Worm (Caenorhabditis elegans): ENCODE measurements around the gene C45B2.6.

Gene C45B2.6

ce11 chrX:6091967-6092366 is 39.3 kb downstream of the C45B2.6 start, which contains the start of gene hsp-3 (continued):
- TF ChIP-seq elt-4 (tag; optimal IDR thresholded peaks at IDR 0.05) = no peak
- TF ChIP-seq ceh-48 (tag; optimal IDR thresholded peaks at IDR 0.05) = no peak
- TF ChIP-seq K02D7.2 (tag; optimal IDR thresholded peaks at IDR 0.05) = no peak
- peak; percentile 75 for TF ChIP-seq rnt-1 (tag; optimal IDR thresholded peaks at IDR 0.05)
- TF ChIP-seq C08G9.2 (tag; optimal IDR thresholded peaks at IDR 0.05) = peak; percentile 28
- TF ChIP-seq fkh-6 (tag; optimal IDR thresholded peaks at IDR 0.05) = no peak
- peak; percentile 40 for TF ChIP-seq lim-6 (tag; optimal IDR thresholded peaks at IDR 0.05)
- TF ChIP-seq ceh-9 (tag; optimal IDR thresholded peaks at IDR 0.05) = no peak
- peak; percentile 85 for TF ChIP-seq pros-1 (tag; optimal IDR thresholded peaks at IDR 0.05)
- peak; percentile 81 for TF ChIP-seq ceh-22 (tag; optimal IDR thresholded peaks at IDR 0.05)
- TF ChIP-seq pqm-1 (tag; optimal IDR thresholded peaks at IDR 0.05) = peak; percentile 88
- TF ChIP-seq K09A11.1 (tag; optimal IDR thresholded peaks at IDR 0.05; ENCODE audit: insufficient read depth) = peak; percentile 37
- peak; percentile 52 for TF ChIP-seq pat-9 (tag; optimal IDR thresholded peaks at IDR 0.05)
- TF ChIP-seq nhr-232 (tag; optimal IDR thresholded peaks at IDR 0.05) = no peak
- TF ChIP-seq hlh-15 (tag; optimal IDR thresholded peaks at IDR 0.05) = no peak
- peak; percentile 12 for TF ChIP-seq sox-2 (GFP tag; IDR thresholded peaks at IDR 0.05)
- peak; percentile 94 for TF ChIP-seq tbx-2 (tag; optimal IDR thresholded peaks at IDR 0.05)
- no peak for TF ChIP-seq unc-3 (GFP tag; conservative IDR thresholded peaks at IDR 0.05)
- TF ChIP-seq unc-3 (tag; optimal IDR thresholded peaks at IDR 0.05) = no peak
- peak; percentile 86 for TF ChIP-seq sdc-2 (tag; optimal IDR thresholded peaks at IDR 0.05)
- TF ChIP-seq hlh-6 (tag; optimal IDR thresholded peaks at IDR 0.05) = peak; percentile 12
- no peak for TF ChIP-seq gmeb-2 (tag; optimal IDR thresholded peaks at IDR 0.05)
- TF ChIP-seq ceh-2 (tag; optimal IDR thresholded peaks at IDR 0.05) = peak; percentile 47
- no peak for TF ChIP-seq npax-4 (tag; optimal IDR thresholded peaks at IDR 0.05)
- peak; percentile 54 for TF ChIP-seq fax-1 (tag; optimal IDR thresholded peaks at IDR 0.05)
- TF ChIP-seq ama-1 (optimal IDR thresholded peaks at IDR 0.05) = no peak
- no peak for TF ChIP-seq pha-2 (tag; optimal IDR thresholded peaks at IDR 0.05)
- peak; percentile 54 for TF ChIP-seq hlh-8 (tag; optimal IDR thresholded peaks at IDR 0.05)
- no peak for TF ChIP-seq ceh-24 (tag; optimal IDR thresholded peaks at IDR 0.05)
- TF ChIP-seq ceh-18 (tag; optimal IDR thresholded peaks at IDR 0.05) = peak; percentile 79
- TF ChIP-seq ceh-14 (tag; optimal IDR thresholded peaks at IDR 0.05) = peak; percentile 67
- no peak for TF ChIP-seq madf-2 (tag; optimal IDR thresholded peaks at IDR 0.05)
- peak; percentile 69 for TF ChIP-seq ztf-16 (tag; optimal IDR thresholded peaks at IDR 0.05)
- TF ChIP-seq lin-11 (tag; optimal IDR thresholded peaks at IDR 0.05) = no peak
- peak; percentile 21 for TF ChIP-seq ahr-1 (tag; optimal IDR thresholded peaks at IDR 0.05)
- no peak for TF ChIP-seq ceh-45 (GFP tag; IDR thresholded peaks at IDR 0.05)
- TF ChIP-seq odd-2 (tag; optimal IDR thresholded peaks at IDR 0.05) = no peak
- TF ChIP-seq fkh-10 (GFP tag; optimal IDR thresholded peaks at IDR 0.05) = no peak
- peak; percentile 95 for TF ChIP-seq ceh-34 (tag; optimal IDR thresholded peaks at IDR 0.05)
- TF ChIP-seq pha-4 (tag; optimal IDR thresholded peaks at IDR 0.05) = no peak
- peak; percentile 63 for TF ChIP-seq F13H6.1 (tag; optimal IDR thresholded peaks at IDR 0.05)

DNA sequence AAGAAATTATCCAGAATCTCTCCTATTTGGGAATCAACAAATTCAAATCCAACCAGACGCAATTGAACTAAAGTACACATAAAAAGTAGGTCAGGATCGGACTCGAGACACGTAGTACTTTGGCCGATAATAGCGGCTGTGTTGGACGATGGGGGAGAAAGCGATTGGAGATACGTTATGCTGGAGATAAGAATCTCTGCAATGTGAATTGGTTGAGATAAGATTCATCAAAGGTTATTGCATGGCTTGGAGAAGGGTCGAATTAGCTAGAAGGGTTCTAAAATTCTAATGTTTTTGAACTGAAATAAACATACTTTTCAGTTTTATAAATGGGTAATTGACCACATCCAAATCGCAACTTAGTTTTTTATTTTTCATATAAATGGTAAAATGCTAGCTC is 39.9 kb downstream of the C45B2.6 start:
- TF ChIP-seq rnt-1 (tag; optimal IDR thresholded peaks at IDR 0.05) (peak; percentile 13), ceh-31 (tag; optimal IDR thresholded peaks at IDR 0.05) (no peak)

- peak; percentile 43 for TF ChIP-seq nfya-1 (tag; optimal IDR thresholded peaks at IDR 0.05)
- no peak for TF ChIP-seq dve-1 (tag; optimal IDR thresholded peaks at IDR 0.05)
- no peak for TF ChIP-seq ceh-34 (tag; optimal IDR thresholded peaks at IDR 0.05)
- TF ChIP-seq ceh-6 (GFP tag; optimal IDR thresholded peaks at IDR 0.05) = no peak
Observed at ce11 chrX:6093046-6093445, 40.4 kb downstream of the C45B2.6 start, which contains the start of gene C15H9.5. Gene C15H9.5 (plus strand): TSS chrX:6093300.
